Worm (Caenorhabditis elegans): Measurements from ENCODE around the gene mut-7.

ce11 chrIII:9490783-9491547, 51.2 kb downstream of the mut-7 start, which contains the start of the genes dars-1 and ctr-9:
- TF ChIP-seq dmd-4 (tag; optimal IDR thresholded peaks at IDR 0.05) (no peak), nhr-25 (tag; optimal IDR thresholded peaks at IDR 0.05) (no peak), nhr-237 (tag; optimal IDR thresholded peaks at IDR 0.05) (no peak), ZK546.5 (tag; optimal IDR thresholded peaks at IDR 0.05) (no peak), ama-1 (optimal IDR thresholded peaks at IDR 0.05) (no peak), nhr-77 (tag; optimal IDR thresholded peaks at IDR 0.05) (no peak), unc-39 (tag; optimal IDR thresholded peaks at IDR 0.05) (no peak), nhr-12 (tag; optimal IDR thresholded peaks at IDR 0.05) (no peak), nhr-129 (tag; optimal IDR thresholded peaks at IDR 0.05) (peak; percentile 66), snpc-4 (tag; optimal IDR thresholded peaks at IDR 0.05) (no peak), R02D3.7 (tag; optimal IDR thresholded peaks at IDR 0.05) (no peak)
